Worm (Caenorhabditis elegans): ENCODE data around the gene lgc-58.

The lgc-58 gene

ce11 chrX:6066618-6067017, 8.7 kb upstream of the lgc-58 start:
- TF ChIP-seq nhr-129 (tag; optimal IDR thresholded peaks at IDR 0.05) (no peak), nhr-77 (tag; optimal IDR thresholded peaks at IDR 0.05) (no peak), nhr-21 (tag; optimal IDR thresholded peaks at IDR 0.05) (peak; percentile 38), dmd-4 (tag; optimal IDR thresholded peaks at IDR 0.05) (no peak)

- no peak for TF ChIP-seq sma-3 (GFP tag; optimal IDR thresholded peaks at IDR 0.05)
- TF ChIP-seq R02D3.7 (tag; optimal IDR thresholded peaks at IDR 0.05): no peak
- no peak for TF ChIP-seq unc-39 (tag; optimal IDR thresholded peaks at IDR 0.05)
- TF ChIP-seq blmp-1 (tag; optimal IDR thresholded peaks at IDR 0.05; ENCODE audit: insufficient read depth): no peak
- no peak for TF ChIP-seq peb-1 (tag; optimal IDR thresholded peaks at IDR 0.05)
- TF ChIP-seq fos-1 (tag; optimal IDR thresholded peaks at IDR 0.05): peak; percentile 52
- no peak for TF ChIP-seq mdl-1 (tag; optimal IDR thresholded peaks at IDR 0.05)
- TF ChIP-seq nhr-21 (tag; optimal IDR thresholded peaks at IDR 0.05): no peak
- TF ChIP-seq sma-9 (GFP tag; optimal IDR thresholded peaks at IDR 0.05): peak; percentile 52
- no peak for TF ChIP-seq sma-9 (tag; optimal IDR thresholded peaks at IDR 0.05)
- TF ChIP-seq dmd-4 (tag; optimal IDR thresholded peaks at IDR 0.05): no peak
- no peak for TF ChIP-seq sem-4 (tag; optimal IDR thresholded peaks at IDR 0.05)
- no peak for TF ChIP-seq ama-1 (optimal IDR thresholded peaks at IDR 0.05)
- TF ChIP-seq egl-27 (tag; optimal IDR thresholded peaks at IDR 0.05): no peak
- TF ChIP-seq nhr-6 (tag; optimal IDR thresholded peaks at IDR 0.05): no peak
- peak; percentile 4 for TF ChIP-seq nhr-25 (tag; optimal IDR thresholded peaks at IDR 0.05)
- TF ChIP-seq lin-11 (tag; optimal IDR thresholded peaks at IDR 0.05): no peak
- no peak for TF ChIP-seq Y55F3AM.14 (GFP tag; optimal IDR thresholded peaks at IDR 0.05)
- TF ChIP-seq gmeb-1 (tag; optimal IDR thresholded peaks at IDR 0.05): no peak
- TF ChIP-seq nhr-237 (tag; optimal IDR thresholded peaks at IDR 0.05): no peak
- TF ChIP-seq ztf-4 (tag; optimal IDR thresholded peaks at IDR 0.05): no peak
- TF ChIP-seq mab-5 (tag; optimal IDR thresholded peaks at IDR 0.05): no peak
- TF ChIP-seq crh-2 (tag; optimal IDR thresholded peaks at IDR 0.05): no peak
- TF ChIP-seq nhr-11 (tag; optimal IDR thresholded peaks at IDR 0.05): no peak
- no peak for TF ChIP-seq ZK546.5 (tag; optimal IDR thresholded peaks at IDR 0.05)
Measured at ce11 chrX:6081793-6082192, 6.5 kb downstream of the lgc-58 start.

ce11 chrX:6082660-6083059, 7.4 kb downstream of the lgc-58 start, which contains the start of gene C45B2.3:
Gene C45B2.3 (plus strand): TSS chrX:6082960.
- no peak for TF ChIP-seq nhr-10 (tag; optimal IDR thresholded peaks at IDR 0.05)
- TF ChIP-seq ZK546.5 (tag; optimal IDR thresholded peaks at IDR 0.05): no peak
- no peak for TF ChIP-seq aly-2 (tag; optimal IDR thresholded peaks at IDR 0.05)
- no peak for TF ChIP-seq snpc-4 (tag; optimal IDR thresholded peaks at IDR 0.05)

- TF ChIP-seq ama-1 (optimal IDR thresholded peaks at IDR 0.05) (no peak), nhr-77 (tag; optimal IDR thresholded peaks at IDR 0.05) (no peak), zag-1 (tag; optimal IDR thresholded peaks at IDR 0.05) (no peak), nhr-12 (tag; optimal IDR thresholded peaks at IDR 0.05) (no peak), lin-13 (GFP tag; optimal IDR thresholded peaks at IDR 0.05) (no peak), elt-1 (tag; optimal IDR thresholded peaks at IDR 0.05) (no peak), sma-3 (GFP tag; optimal IDR thresholded peaks at IDR 0.05) (no peak), crh-2 (tag; optimal IDR thresholded peaks at IDR 0.05) (no peak)
Measured at ce11 chrX:6084439-6084838, 9.1 kb downstream of the lgc-58 start, which contains the start of gene C45B2.2. Gene C45B2.2 (plus strand): TSS chrX:6084739.

ce11 chrX:6085824-6086223, 10.5 kb downstream of the lgc-58 start, which contains the start of gene C45B2.1:
Gene C45B2.1 (plus strand): TSS chrX:6086124.
- no peak for TF ChIP-seq egl-27 (tag; optimal IDR thresholded peaks at IDR 0.05)
- no peak for TF ChIP-seq R02D3.7 (tag; optimal IDR thresholded peaks at IDR 0.05)
- no peak for TF ChIP-seq ztf-1 (GFP tag; conservative IDR thresholded peaks at IDR 0.05)
- TF ChIP-seq nhr-12 (tag; optimal IDR thresholded peaks at IDR 0.05): no peak
- TF ChIP-seq unc-39 (tag; optimal IDR thresholded peaks at IDR 0.05): no peak
- no peak for TF ChIP-seq ztf-11 (tag; optimal IDR thresholded peaks at IDR 0.05)
- no peak for TF ChIP-seq lin-13 (GFP tag; optimal IDR thresholded peaks at IDR 0.05)
- no peak for TF ChIP-seq ama-1 (optimal IDR thresholded peaks at IDR 0.05)
- TF ChIP-seq nhr-21 (tag; optimal IDR thresholded peaks at IDR 0.05): no peak
- no peak for TF ChIP-seq sma-9 (GFP tag; optimal IDR thresholded peaks at IDR 0.05)
- TF ChIP-seq sma-9 (tag; optimal IDR thresholded peaks at IDR 0.05): no peak
- TF ChIP-seq gmeb-1 (tag; optimal IDR thresholded peaks at IDR 0.05): no peak
- no peak for TF ChIP-seq ZK546.5 (tag; optimal IDR thresholded peaks at IDR 0.05)
- no peak for TF ChIP-seq blmp-1 (tag; optimal IDR thresholded peaks at IDR 0.05; ENCODE audit: insufficient read depth)
- no peak for TF ChIP-seq mbf-1 (tag; optimal IDR thresholded peaks at IDR 0.05)
- no peak for TF ChIP-seq aly-2 (tag; optimal IDR thresholded peaks at IDR 0.05)
- TF ChIP-seq peb-1 (tag; optimal IDR thresholded peaks at IDR 0.05): no peak
